Worm (Caenorhabditis elegans): ENCODE data around the gene hlh-33.

The hlh-33 gene

DNA sequence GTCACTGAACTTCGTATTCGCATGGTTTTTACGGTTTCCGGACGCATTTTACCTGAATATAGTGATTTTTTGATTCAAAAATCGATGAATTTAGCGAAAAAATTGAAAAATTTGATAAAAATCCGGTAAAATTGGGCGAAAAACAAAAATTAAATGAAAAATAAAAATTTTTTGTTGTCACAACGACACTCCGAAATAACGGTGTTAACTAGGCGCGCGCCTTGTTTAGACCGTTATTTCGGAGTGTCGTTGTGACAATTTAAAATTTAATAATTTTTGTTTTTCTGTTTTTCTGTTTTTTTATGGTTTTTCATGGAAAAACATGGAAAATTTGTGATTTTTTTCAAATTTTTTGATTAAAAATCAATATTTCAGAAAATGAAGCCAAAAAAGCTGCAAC is 50.4 kb downstream of the hlh-33 start, which contains the start of the genes B0524.6 and pqn-41 (continued):
- TF ChIP-seq tag-97 (GFP tag; IDR thresholded peaks at IDR 0.05) (no peak), cey-2 (tag; optimal IDR thresholded peaks at IDR 0.05; ENCODE audit: borderline replicate concordance, insufficient read depth) (no peak), hif-1 (tag; optimal IDR thresholded peaks at IDR 0.05) (no peak), F44E2.7 (GFP tag; IDR thresholded peaks at IDR 0.05) (no peak), daf-16 (GFP tag; optimal IDR thresholded peaks at IDR 0.05) (no peak), daf-16 (tag; optimal IDR thresholded peaks at IDR 0.05) (peak; percentile 37), zfp-2 (tag; optimal IDR thresholded peaks at IDR 0.05) (no peak), pqm-1 (tag; optimal IDR thresholded peaks at IDR 0.05) (no peak), nhr-111 (GFP tag; optimal IDR thresholded peaks at IDR 0.05) (no peak), duxl-1 (tag; optimal IDR thresholded peaks at IDR 0.05; ENCODE audit: poor library complexity) (no peak), lin-39 (tag; optimal IDR thresholded peaks at IDR 0.05) (no peak), ztf-11 (tag; optimal IDR thresholded peaks at IDR 0.05) (no peak), Y5F2A.4 (GFP tag; optimal IDR thresholded peaks at IDR 0.05) (no peak)
